Fruit fly (Drosophila melanogaster) whole organism: ENCODE results near the gene Gr22f.

Source experiments
- Dll ChIP-seq: fragments of >200 bp; optimal IDR thresholded peaks from 2 replicates; lab custom pipeline; 2017
- EcR ChIP-seq, 2 experiments: fragments of >200 bp; optimal IDR thresholded peaks; 2 replicates each; lab custom pipeline; 2017; ENCODE audit warnings: missing biosample characterization in 2 of 2, missing genetic modification characterization in 2 of 2, missing genetic modification reagents in 2 of 2
- usp ChIP-seq: fragments of >200 bp; optimal IDR thresholded peaks from 2 replicates; lab custom pipeline; 2017; ENCODE audit warnings: missing biosample characterization, missing genetic modification characterization, mixed read lengths

DNA sequence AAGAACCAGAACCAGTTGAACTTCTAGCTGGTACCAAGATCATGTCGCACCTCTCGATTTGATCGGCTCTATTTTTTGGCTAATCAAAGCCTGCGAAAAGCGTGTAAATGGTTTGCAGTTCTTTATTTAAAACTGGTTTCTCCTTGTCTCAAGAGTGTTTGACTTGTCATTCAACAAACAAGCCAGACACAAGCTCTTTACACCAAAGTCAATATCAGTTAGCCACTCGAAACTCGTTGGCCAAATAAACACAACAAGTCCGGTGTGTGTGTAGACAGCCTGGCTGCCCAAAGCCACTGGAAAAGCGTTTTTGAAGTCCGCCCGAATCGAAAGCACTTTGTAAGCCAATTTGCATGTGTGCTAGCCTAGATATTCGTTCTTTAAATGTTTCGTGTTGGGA lies 16.2 kb downstream of the Gr22f start:
- no peak for TF ChIP-seq usp (GFP tag; lab: Kevin White, UChicago)
- TF ChIP-seq EcR (GFP tag; optimal IDR thresholded peaks at IDR 0.05; lab: Kevin White, UChicago) = no peak
- TF ChIP-seq Dll = no peak
